Worm (Caenorhabditis elegans) whole organism, L4 larva: ENCODE measurements around the gene F47B8.4.
A peak's percentile ranks its signal among the peaks of the same experiment; 100 is the strongest.

Experiments
- D1046.2 ChIP-seq: fragments of 200-800 bp; sonication (Bioruptor generic); IDR thresholded peaks from 2 replicates; pipeline ENCODE4 v1.3.6; 2022; ENCODE audit warnings: missing genetic modification characterization, missing compliant biosample characterization
- F37D6.2 ChIP-seq: sonication (generic microtip); optimal IDR thresholded peaks from 2 replicates; lab custom pipeline; 2016; ENCODE audit warnings: mild to moderate bottlenecking, missing genetic modification characterization, missing compliant biosample characterization
- F44E2.7 ChIP-seq: fragments of 200-800 bp; sonication (Bioruptor generic); IDR thresholded peaks from 2 replicates; pipeline ENCODE4 v2.1.2; 2022; ENCODE audit warnings: missing genetic modification characterization, missing compliant biosample characterization
- T20F7.1 ChIP-seq: fragments of 200-800 bp; sonication (Bioruptor generic); optimal IDR thresholded peaks from 2 replicates; lab custom pipeline; 2018; ENCODE audit warnings: mild to moderate bottlenecking, missing genetic modification characterization, missing compliant biosample characterization
- Y105C5A.15 ChIP-seq: fragments of 200-800 bp; sonication (Bioruptor generic); IDR thresholded peaks from 2 replicates; pipeline ENCODE4 v1.3.6; 2022; ENCODE audit warnings: missing genetic modification characterization, missing compliant biosample characterization
- Y48G9A.11 ChIP-seq: fragments of 200-800 bp; sonication (Bioruptor generic); IDR thresholded peaks from 2 replicates; pipeline ENCODE4 v1.3.6; 2022; ENCODE audit warnings: missing genetic modification reagents, missing genetic modification characterization, missing compliant biosample characterization
- Y5F2A.4 ChIP-seq: fragments of 200-800 bp; sonication (Bioruptor generic); optimal IDR thresholded peaks from 2 replicates; lab custom pipeline; 2018; ENCODE audit warnings: mild to moderate bottlenecking, missing genetic modification characterization, missing compliant biosample characterization
- Y75B8A.6 ChIP-seq: fragments of 200-800 bp; sonication (Bioruptor generic); IDR thresholded peaks from 2 replicates; pipeline ENCODE4 v1.3.6; 2022; ENCODE audit warnings: missing genetic modification reagents, missing genetic modification characterization, missing compliant biosample characterization
- ZK546.5 ChIP-seq, 2 experiments: sonication (generic microtip); optimal IDR thresholded peaks; 2 replicates each; lab custom pipeline; 2017; ENCODE audit warnings: missing biosample characterization in 2 of 2, missing genetic modification characterization in 2 of 2
- aha-1 ChIP-seq: fragments of 150-350 bp; peaks from one replicate; lab custom pipeline; 2014; ENCODE audit warnings: missing biosample characterization, missing genetic modification characterization
- aly-2 ChIP-seq: sonication (generic microtip); optimal IDR thresholded peaks from 2 replicates; lab custom pipeline; 2018; ENCODE audit warnings: missing biosample characterization, missing genetic modification characterization
- arid-1 ChIP-seq: fragments of 200-800 bp; sonication (Bioruptor generic); conservative IDR thresholded peaks from 2 replicates; pipeline ENCODE4 v1.3.6; 2022; ENCODE audit warnings: missing genetic modification reagents, missing genetic modification characterization, missing compliant biosample characterization
- ceh-20 ChIP-seq: fragments of 200-800 bp; sonication (Bioruptor generic); IDR thresholded peaks from 2 replicates; pipeline ENCODE4 v1.3.6; 2022; ENCODE audit warnings: missing genetic modification reagents, missing genetic modification characterization, missing compliant biosample characterization
- ceh-28 ChIP-seq: fragments of 150-350 bp; optimal IDR thresholded peaks from 2 replicates; lab custom pipeline; 2014; ENCODE audit warnings: missing biosample characterization, missing genetic modification reagents, missing genetic modification characterization
- ceh-44 ChIP-seq: fragments of 200-800 bp; sonication (Bioruptor generic); IDR thresholded peaks from 2 replicates; pipeline ENCODE4 v1.3.6; 2022; ENCODE audit warnings: missing genetic modification reagents, missing genetic modification characterization, missing compliant biosample characterization
- ceh-62 ChIP-seq: sonication (generic microtip); optimal IDR thresholded peaks from 2 replicates; lab custom pipeline; 2017; ENCODE audit warnings: missing biosample characterization, missing genetic modification characterization
- ces-1 ChIP-seq: fragments of 150-350 bp; sonication (generic microtip); optimal IDR thresholded peaks from 4 replicates; lab custom pipeline; 2014; ENCODE audit warnings: missing biosample characterization, missing genetic modification reagents, missing genetic modification characterization
- cey-2 ChIP-seq: sonication (generic microtip); optimal IDR thresholded peaks from 3 replicates; lab custom pipeline; 2017; ENCODE audit warnings: missing genetic modification characterization, mild to moderate bottlenecking, missing compliant biosample characterization, antibody characterized with exemption, borderline replicate concordance; ENCODE audit not compliant: insufficient read depth
- daf-16 ChIP-seq, 3 experiments: sonication (generic microtip); optimal IDR thresholded peaks; 2 replicates each; lab custom pipeline; 2016 to 2017; ENCODE audit warnings: missing genetic modification characterization in 3 of 3, missing genetic modification reagents in 3 of 3, mild to moderate bottlenecking in 2 of 3, missing compliant biosample characterization in 2 of 3, missing biosample characterization in 1 of 3, moderate library complexity in 1 of 3
- dmd-9 ChIP-seq: fragments of 200-800 bp; sonication (Bioruptor generic); IDR thresholded peaks from 2 replicates; pipeline ENCODE4 v1.3.6; 2022; ENCODE audit warnings: missing genetic modification reagents, missing genetic modification characterization, missing compliant biosample characterization
- dpl-1 ChIP-seq: fragments of 150-350 bp; optimal IDR thresholded peaks from 2 replicates; lab custom pipeline; 2014; ENCODE audit warnings: missing biosample characterization, missing genetic modification reagents, missing genetic modification characterization
- duxl-1 ChIP-seq: sonication (generic microtip); optimal IDR thresholded peaks from 2 replicates; lab custom pipeline; 2016; ENCODE audit warnings: mild to moderate bottlenecking, missing genetic modification characterization, moderate library complexity, missing compliant biosample characterization; ENCODE audit not compliant: poor library complexity
- dve-1 ChIP-seq: sonication (generic microtip); optimal IDR thresholded peaks from 2 replicates; lab custom pipeline; 2017; ENCODE audit warnings: antibody characterized with exemption, mild to moderate bottlenecking, missing genetic modification characterization, missing compliant biosample characterization; ENCODE audit not compliant: insufficient read depth
- fos-1 ChIP-seq: fragments of 150-350 bp; optimal IDR thresholded peaks from 2 replicates; lab custom pipeline; 2014; ENCODE audit warnings: missing biosample characterization, missing genetic modification characterization
- hmg-1.1 ChIP-seq: fragments of 200-800 bp; sonication (Bioruptor generic); IDR thresholded peaks from 2 replicates; pipeline ENCODE4 v1.3.6; 2022; ENCODE audit warnings: missing genetic modification reagents, missing genetic modification characterization, missing compliant biosample characterization
- lim-7 ChIP-seq: fragments of 200-800 bp; sonication (Bioruptor generic); IDR thresholded peaks from 2 replicates; pipeline ENCODE4 v1.3.6; 2022; ENCODE audit warnings: missing genetic modification characterization, missing compliant biosample characterization
- lin-15B ChIP-seq: fragments of 150-350 bp; sonication (generic microtip); optimal IDR thresholded peaks from 3 replicates; lab custom pipeline; 2014; ENCODE audit warnings: missing biosample characterization, missing genetic modification characterization
- lin-29 ChIP-seq: fragments of 200-800 bp; sonication (Bioruptor generic); IDR thresholded peaks from 2 replicates; pipeline ENCODE4 v1.3.6; 2022; ENCODE audit warnings: missing genetic modification reagents, missing genetic modification characterization, missing compliant biosample characterization
- lin-39 ChIP-seq: fragments of 150-350 bp; optimal IDR thresholded peaks from 2 replicates; lab custom pipeline; 2014; ENCODE audit warnings: missing biosample characterization, missing genetic modification reagents, missing genetic modification characterization
- lir-3 ChIP-seq: sonication (generic microtip); optimal IDR thresholded peaks from 2 replicates; lab custom pipeline; 2016; ENCODE audit warnings: mild to moderate bottlenecking, missing genetic modification characterization, missing compliant biosample characterization
- madf-5 ChIP-seq, 2 experiments: fragments of 200-800 bp; sonication (Bioruptor generic); IDR thresholded peaks; 2 replicates each; pipeline ENCODE4 v1.3.6; 2022; ENCODE audit warnings: missing compliant biosample characterization in 2 of 2, missing genetic modification characterization in 2 of 2
- mep-1 ChIP-seq: fragments of 150-350 bp; sonication (generic microtip); optimal IDR thresholded peaks from 3 replicates; lab custom pipeline; 2014; ENCODE audit warnings: missing biosample characterization, missing genetic modification characterization
- mes-2 ChIP-seq: sonication (generic microtip); optimal IDR thresholded peaks from 2 replicates; lab custom pipeline; 2016; ENCODE audit warnings: missing genotype, mild to moderate bottlenecking, missing genetic modification characterization, missing compliant biosample characterization; ENCODE audit not compliant: poor library complexity, severe bottlenecking
- mxl-3 ChIP-seq: fragments of 200-800 bp; sonication (Bioruptor generic); optimal IDR thresholded peaks from 2 replicates; lab custom pipeline; 2018; ENCODE audit warnings: mild to moderate bottlenecking, missing genetic modification characterization, missing compliant biosample characterization
- nhr-10 ChIP-seq: fragments of 150-350 bp; optimal IDR thresholded peaks from 2 replicates; lab custom pipeline; 2014; ENCODE audit warnings: missing biosample characterization, missing genetic modification characterization
- nhr-102 ChIP-seq: sonication (generic microtip); optimal IDR thresholded peaks from 2 replicates; lab custom pipeline; 2016; ENCODE audit warnings: mild to moderate bottlenecking, missing genetic modification characterization, moderate library complexity, missing compliant biosample characterization
- nhr-28 ChIP-seq: fragments of 150-350 bp; optimal IDR thresholded peaks from 2 replicates; lab custom pipeline; 2014; ENCODE audit warnings: missing biosample characterization, missing genetic modification characterization
- nhr-48 ChIP-seq: sonication (generic microtip); optimal IDR thresholded peaks from 2 replicates; lab custom pipeline; 2016; ENCODE audit warnings: mild to moderate bottlenecking, missing genetic modification characterization, missing compliant biosample characterization
- php-3 ChIP-seq: fragments of 200-800 bp; sonication (Bioruptor generic); IDR thresholded peaks from 2 replicates; pipeline ENCODE4 v1.3.6; 2022; ENCODE audit warnings: missing genetic modification reagents, missing genetic modification characterization, missing compliant biosample characterization
- pqm-1 ChIP-seq: sonication (generic microtip); optimal IDR thresholded peaks from 2 replicates; lab custom pipeline; 2017; ENCODE audit warnings: missing biosample characterization, missing genetic modification characterization
- saeg-2 ChIP-seq: fragments of 200-800 bp; sonication (Bioruptor generic); IDR thresholded peaks from 2 replicates; pipeline ENCODE4 v1.3.6; 2022; ENCODE audit warnings: missing genetic modification reagents, missing genetic modification characterization, missing compliant biosample characterization
- spr-1 ChIP-seq: sonication (generic microtip); optimal IDR thresholded peaks from 2 replicates; lab custom pipeline; 2016; ENCODE audit warnings: mild to moderate bottlenecking, missing genetic modification characterization, missing compliant biosample characterization
- spr-3 ChIP-seq: fragments of 200-800 bp; sonication (Bioruptor generic); optimal IDR thresholded peaks from 2 replicates; lab custom pipeline; 2018; ENCODE audit warnings: mild to moderate bottlenecking, missing genetic modification characterization, missing compliant biosample characterization
- unc-39 ChIP-seq: sonication (generic microtip); optimal IDR thresholded peaks from 2 replicates; lab custom pipeline; 2017; ENCODE audit warnings: missing biosample characterization, missing genetic modification characterization
- unc-62 ChIP-seq, 3 experiments: fragments of 150-350 bp in 1 of 3; sonication (generic microtip); optimal IDR thresholded peaks in 2 of 3; peaks in 1 of 3; 1 replicate in 1 of 3; 2 replicates in 2 of 3; lab custom pipeline; 2014 to 2017; ENCODE audit warnings: missing biosample characterization in 3 of 3, missing genetic modification characterization in 3 of 3, missing genetic modification reagents in 3 of 3, missing genotype in 1 of 3
- zag-1 ChIP-seq: fragments of 150-350 bp; optimal IDR thresholded peaks from 2 replicates; lab custom pipeline; 2014; ENCODE audit warnings: missing biosample characterization, missing genetic modification characterization
- zip-2 ChIP-seq: fragments of 150-350 bp; optimal IDR thresholded peaks from 2 replicates; lab custom pipeline; 2014; ENCODE audit warnings: missing biosample characterization, missing genetic modification characterization
- ztf-11 ChIP-seq: fragments of 150-350 bp; optimal IDR thresholded peaks from 2 replicates; lab custom pipeline; 2014; ENCODE audit warnings: missing biosample characterization, missing genetic modification characterization
- ztf-7 ChIP-seq: fragments of 150-350 bp; optimal IDR thresholded peaks from 2 replicates; lab custom pipeline; 2014; ENCODE audit warnings: missing biosample characterization, missing genetic modification characterization

Gene F47B8.4

ce11 chrV:14354258-14354877 is 29.9 kb upstream of the F47B8.4 start, which contains the start of gene Y49A3A.3 (continued):
- TF ChIP-seq cey-2 (tag; lab: Kevin White, UChicago) (no peak), daf-16 (GFP tag; optimal IDR thresholded peaks at IDR 0.05; lab: Kevin White, UChicago) (peak in 1 of 2 experiments; percentile 28), daf-16 (tag; optimal IDR thresholded peaks at IDR 0.05; lab: Kevin White, UChicago) (peak; percentile 61), aha-1 (tag; lab: Kevin White, UChicago) (peak; percentile 94), ztf-11 (tag; lab: Kevin White, UChicago) (no peak), lin-29 (no peak), nhr-28 (tag; lab: Kevin White, UChicago) (no peak), nhr-48 (tag; lab: Kevin White, UChicago) (peak; percentile 57), T20F7.1 (GFP tag; lab: Kevin White, UChicago) (peak; percentile 60), dve-1 (tag; lab: Kevin White, UChicago) (peak; percentile 60), nhr-10 (tag; lab: Kevin White, UChicago) (no peak), ZK546.5 (tag; optimal IDR thresholded peaks at IDR 0.05; lab: Kevin White, UChicago) (peak in 1 of 2 experiments; percentile 2), php-3 (GFP tag; lab: Robert Waterston, UW) (no peak; the same call in 1 of the 2 replicates), aly-2 (peak; percentile 83), ceh-44 (GFP tag; lab: Robert Waterston, UW) (no peak), unc-39 (tag; lab: Kevin White, UChicago) (no peak), lim-7 (no peak), ces-1 (GFP tag; lab: Kevin White, UChicago) (no peak), zip-2 (tag; lab: Kevin White, UChicago) (no peak), lin-39 (no peak), hmg-1.1 (GFP tag; lab: Robert Waterston, UW) (peak; percentile 37; the same call in 1 of the 2 replicates), mes-2 (peak; percentile 31), ceh-28 (tag; lab: Kevin White, UChicago) (no peak), ceh-62 (tag; lab: Kevin White, UChicago) (no peak), lir-3 (no peak), madf-5 (GFP tag; IDR thresholded peaks at IDR 0.05; lab: Robert Waterston, UW) (0 out of 4 replicates have a peak, but pooled peaks have one; percentile 3 to 18), spr-1 (tag; lab: Kevin White, UChicago) (peak; percentile 65), Y75B8A.6 (GFP tag; lab: Robert Waterston, UW) (no peak), dpl-1 (GFP tag; lab: Kevin White, UChicago) (no peak), nhr-102 (tag; lab: Kevin White, UChicago) (peak; percentile 91), mep-1 (tag; lab: Kevin White, UChicago) (peak; percentile 70), zag-1 (tag; lab: Kevin White, UChicago) (no peak), unc-62 (GFP tag; optimal IDR thresholded peaks at IDR 0.05 in 1 of 2; lab: Kevin White, UChicago) (peak in 1 of 2 experiments; percentile 94), unc-62 (tag; optimal IDR thresholded peaks at IDR 0.05; lab: Kevin White, UChicago) (no peak), ceh-20 (no peak), pqm-1 (tag; lab: Kevin White, UChicago) (no peak), Y48G9A.11 (GFP tag; lab: Robert Waterston, UW) (no peak), F44E2.7 (GFP tag; lab: Robert Waterston, UW) (no peak), spr-3 (peak; percentile 67), ztf-7 (tag; lab: Kevin White, UChicago) (no peak), Y105C5A.15 (GFP tag; lab: Robert Waterston, UW) (peak; percentile 49; the same call in 1 of the 2 replicates), Y5F2A.4 (peak; percentile 62), dmd-9 (GFP tag; lab: Robert Waterston, UW) (no peak), arid-1 (GFP tag; lab: Robert Waterston, UW) (peak; percentile 58; the same call in 1 of the 2 replicates), fos-1 (tag; lab: Kevin White, UChicago) (no peak), duxl-1 (tag; lab: Kevin White, UChicago) (peak; percentile 37), saeg-2 (GFP tag; lab: Robert Waterston, UW) (0 out of 2 replicates have a peak, but pooled peaks have one; percentile 48), F37D6.2 (no peak), mxl-3 (GFP tag; lab: Kevin White, UChicago) (peak; percentile 9), lin-15B (tag; lab: Kevin White, UChicago) (no peak), D1046.2 (GFP tag; lab: Robert Waterston, UW) (0 out of 2 replicates have a peak, but pooled peaks have one; percentile 7)
